Fruit fly (Drosophila melanogaster) whole organism, embryonic: Measurements from ENCODE around the gene Aps.

Experiments used
- CG10979 ChIP-seq: fragments of 200-800 bp; sonication (Bioruptor generic); optimal IDR thresholded peaks from 2 replicates; lab custom pipeline; 2018; ENCODE audit warnings: missing biosample characterization, mild to moderate bottlenecking, missing genetic modification characterization, moderate library complexity
- CG11504 ChIP-seq: fragments of 200-800 bp; sonication (Bioruptor generic); optimal IDR thresholded peaks from 3 replicates; lab custom pipeline; 2019; ENCODE audit warnings: missing biosample characterization, mild to moderate bottlenecking, missing genetic modification characterization, moderate library complexity
- CG13123 ChIP-seq: fragments of 200-800 bp; sonication (Bioruptor generic); optimal IDR thresholded peaks from 2 replicates; lab custom pipeline; 2016; ENCODE audit warnings: missing biosample characterization, missing genetic modification characterization
- CG13775 ChIP-seq: fragments of 200-800 bp; sonication (Bioruptor generic); optimal IDR thresholded peaks from 3 replicates; lab custom pipeline; 2017; ENCODE audit warnings: missing biosample characterization, mild to moderate bottlenecking, missing genetic modification characterization
- CG14710 ChIP-seq: fragments of 200-800 bp; sonication (Bioruptor generic); optimal IDR thresholded peaks from 3 replicates; lab custom pipeline; 2019; ENCODE audit warnings: missing biosample characterization, mild to moderate bottlenecking, missing genetic modification characterization, moderate library complexity
- CG1602 ChIP-seq: fragments of 200-800 bp; sonication (Bioruptor generic); optimal IDR thresholded peaks from 3 replicates; lab custom pipeline; 2016; ENCODE audit warnings: missing biosample characterization, missing genetic modification characterization
- CG1603 ChIP-seq: fragments of 200-800 bp; sonication (Bioruptor generic); optimal IDR thresholded peaks from 2 replicates; lab custom pipeline; 2019; ENCODE audit warnings: missing biosample characterization, mild to moderate bottlenecking, missing genetic modification characterization, moderate library complexity
- CG16815 ChIP-seq: fragments of 200-800 bp; sonication (Bioruptor generic); optimal IDR thresholded peaks from 3 replicates; lab custom pipeline; 2017; ENCODE audit warnings: missing biosample characterization, mild to moderate bottlenecking, missing genetic modification characterization
- CG18262 ChIP-seq: fragments of 200-800 bp; optimal IDR thresholded peaks from 3 replicates; lab custom pipeline; 2019; ENCODE audit warnings: missing biosample characterization, mild to moderate bottlenecking, missing genetic modification characterization, moderate library complexity
- CG2202 ChIP-seq: fragments of 200-800 bp; sonication (Bioruptor generic); optimal IDR thresholded peaks from 2 replicates; lab custom pipeline; 2018; ENCODE audit warnings: missing biosample characterization, mild to moderate bottlenecking, missing genetic modification characterization
- CG2712 ChIP-seq: fragments of 200-800 bp; optimal IDR thresholded peaks from 3 replicates; lab custom pipeline; 2019; ENCODE audit warnings: missing biosample characterization, mild to moderate bottlenecking, missing genetic modification characterization, moderate library complexity
- CG30403 ChIP-seq: fragments of 200-800 bp; sonication (Bioruptor generic); optimal IDR thresholded peaks from 3 replicates; lab custom pipeline; 2016; ENCODE audit warnings: missing biosample characterization, missing genetic modification characterization
- CG31224 ChIP-seq: fragments of 200-800 bp; sonication (Bioruptor generic); IDR thresholded peaks from 2 replicates; pipeline ENCODE4 v1.3.6; 2022; ENCODE audit warnings: missing biosample characterization, missing genetic modification characterization
- CG3726 ChIP-seq: fragments of 200-800 bp; sonication (Bioruptor generic); IDR thresholded peaks from 3 replicates; pipeline ENCODE4, ENCODE4 v1.3.6; 2022; ENCODE audit warnings: missing biosample characterization, missing genetic modification characterization
- CG4360 ChIP-seq: fragments of 200-800 bp; sonication (Bioruptor generic); IDR thresholded peaks from 2 replicates; pipeline ENCODE4 v1.3.6; 2022; ENCODE audit warnings: missing biosample characterization, missing genetic modification characterization
- CG4404 ChIP-seq: fragments of 200-800 bp; sonication (Bioruptor generic); IDR thresholded peaks from 2 replicates; pipeline ENCODE4 v1.3.6; 2022; ENCODE audit warnings: missing biosample characterization, missing genetic modification characterization
- CG4820 ChIP-seq: fragments of 200-800 bp; sonication (Bioruptor generic); optimal IDR thresholded peaks from 3 replicates; lab custom pipeline; 2016; ENCODE audit warnings: missing biosample characterization, missing genetic modification characterization
- CG6791 ChIP-seq: fragments of 200-800 bp; sonication (Bioruptor generic); IDR thresholded peaks from 3 replicates; pipeline ENCODE4 v1.3.6; 2022; ENCODE audit warnings: missing biosample characterization, missing genetic modification characterization; ENCODE audit not compliant: partially characterized antibody
- CG7556 ChIP-seq: fragments of 200-800 bp; sonication (Bioruptor generic); optimal IDR thresholded peaks from 2 replicates; lab custom pipeline; 2017; ENCODE audit warnings: missing biosample characterization, mild to moderate bottlenecking, missing genetic modification characterization
- CG8765 ChIP-seq: fragments of 200-800 bp; sonication (Bioruptor generic); IDR thresholded peaks from 2 replicates; pipeline ENCODE4 v1.3.6; 2022; ENCODE audit warnings: missing biosample characterization, missing genetic modification characterization
- Chrac-16 ChIP-seq: fragments of 200-800 bp; sonication (Bioruptor generic); optimal IDR thresholded peaks from 3 replicates; lab custom pipeline; 2016; ENCODE audit warnings: missing biosample characterization, missing genetic modification characterization
- CoRest ChIP-seq: fragments of 200-800 bp; sonication (Bioruptor generic); optimal IDR thresholded peaks from 3 replicates; lab custom pipeline; 2018; ENCODE audit warnings: missing biosample characterization, mild to moderate bottlenecking, missing genetic modification characterization, moderate library complexity
- D19A ChIP-seq: fragments of 200-800 bp; optimal IDR thresholded peaks from 3 replicates; lab custom pipeline; 2019; ENCODE audit warnings: missing biosample characterization, mild to moderate bottlenecking, missing genetic modification characterization, moderate library complexity
- Hr3 ChIP-seq: fragments of 200-800 bp; sonication (Bioruptor generic); optimal IDR thresholded peaks from 3 replicates; lab custom pipeline; 2016; ENCODE audit warnings: missing biosample characterization, missing genetic modification characterization
- Hr51 ChIP-seq, 2 experiments: fragments of 200-800 bp; sonication (Bioruptor generic); optimal IDR thresholded peaks; 2 replicates in 1 of 2; 3 replicates in 1 of 2; lab custom pipeline; 2016 to 2018; ENCODE audit warnings: missing biosample characterization in 2 of 2, missing genetic modification characterization in 2 of 2, mild to moderate bottlenecking in 1 of 2, moderate library complexity in 1 of 2
- Pdp1 ChIP-seq, 2 experiments: fragments of 200-800 bp; sonication (Bioruptor generic); optimal IDR thresholded peaks; 3 replicates each; lab custom pipeline; 2016; ENCODE audit warnings: missing biosample characterization in 2 of 2, missing genetic modification characterization in 2 of 2, mild to moderate bottlenecking in 1 of 2, moderate library complexity in 1 of 2
- Ssrp ChIP-seq: fragments of 200-800 bp; sonication (Bioruptor generic); optimal IDR thresholded peaks from 2 replicates; lab custom pipeline; 2018; ENCODE audit warnings: missing biosample characterization, mild to moderate bottlenecking, missing genetic modification characterization, moderate library complexity
- Usf ChIP-seq: fragments of 200-800 bp; sonication (Bioruptor generic); optimal IDR thresholded peaks from 2 replicates; lab custom pipeline; 2017; ENCODE audit warnings: missing genotype, missing biosample characterization, missing genetic modification characterization
- Xbp1 ChIP-seq: fragments of 200-800 bp; sonication (Bioruptor generic); optimal IDR thresholded peaks from 3 replicates; lab custom pipeline; 2016; ENCODE audit warnings: missing biosample characterization, mild to moderate bottlenecking, missing genetic modification characterization
- Xrp1 ChIP-seq: fragments of 200-800 bp; sonication (Bioruptor generic); IDR thresholded peaks from 2 replicates; pipeline ENCODE4 v1.3.6; 2022; ENCODE audit warnings: missing biosample characterization, missing genetic modification characterization
- abd-A ChIP-seq: fragments of 200-800 bp; sonication (Bioruptor generic); optimal IDR thresholded peaks from 3 replicates; lab custom pipeline; 2019; ENCODE audit warnings: missing biosample characterization, mild to moderate bottlenecking, missing genetic modification characterization, moderate library complexity
- aop ChIP-seq: fragments of 200-800 bp; sonication (Bioruptor generic); IDR thresholded peaks from 2 replicates; pipeline ENCODE4 v1.3.6; 2022; ENCODE audit warnings: missing biosample characterization, missing genetic modification characterization
- br ChIP-seq: fragments of >200 bp; optimal IDR thresholded peaks from 2 replicates; lab custom pipeline; 2017
- chif ChIP-seq, 2 experiments: fragments of 200-800 bp; sonication (Bioruptor generic); optimal IDR thresholded peaks; 3 replicates each; lab custom pipeline; 2016; ENCODE audit warnings: missing biosample characterization in 2 of 2, missing genetic modification characterization in 2 of 2
- dmrt11E ChIP-seq: fragments of 200-800 bp; sonication (Bioruptor generic); optimal IDR thresholded peaks from 3 replicates; lab custom pipeline; 2018; ENCODE audit warnings: missing biosample characterization, mild to moderate bottlenecking, missing genetic modification characterization, moderate library complexity
- fd102C ChIP-seq: fragments of 200-800 bp; sonication (Bioruptor generic); optimal IDR thresholded peaks from 2 replicates; lab custom pipeline; 2018; ENCODE audit warnings: missing biosample characterization, mild to moderate bottlenecking, missing genetic modification characterization, moderate library complexity
- fd96Cb ChIP-seq: fragments of 200-800 bp; sonication (Bioruptor generic); optimal IDR thresholded peaks from 2 replicates; lab custom pipeline; 2018; ENCODE audit warnings: missing biosample characterization, mild to moderate bottlenecking, missing genetic modification characterization, moderate library complexity
- gem ChIP-seq: fragments of 200-800 bp; sonication (Bioruptor generic); optimal IDR thresholded peaks from 2 replicates; lab custom pipeline; 2019; ENCODE audit warnings: missing biosample characterization, mild to moderate bottlenecking, missing genetic modification characterization, moderate library complexity
- grau ChIP-seq: fragments of 200-800 bp; optimal IDR thresholded peaks from 3 replicates; lab custom pipeline; 2019; ENCODE audit warnings: missing biosample characterization, mild to moderate bottlenecking, missing genetic modification characterization, moderate library complexity
- grn ChIP-seq: fragments of 200-800 bp; sonication (Bioruptor generic); optimal IDR thresholded peaks from 3 replicates; lab custom pipeline; 2017; ENCODE audit warnings: missing biosample characterization, missing genetic modification characterization
- lola ChIP-seq, 3 experiments: fragments of >200 bp in 2 of 3; fragments of 200-800 bp in 1 of 3; sonication (Bioruptor generic) in 1 of 3; optimal IDR thresholded peaks; 2 replicates each; lab custom pipeline; 2017 to 2019; ENCODE audit warnings: missing biosample characterization in 3 of 3, missing genetic modification characterization in 3 of 3, mild to moderate bottlenecking in 1 of 3, moderate library complexity in 1 of 3
- pnt ChIP-seq: fragments of 200-800 bp; sonication (Bioruptor generic); optimal IDR thresholded peaks from 3 replicates; lab custom pipeline; 2016; ENCODE audit warnings: missing biosample characterization, missing genetic modification characterization
- prd ChIP-seq, 3 experiments: fragments of >200 bp in 2 of 3; fragments of 200-800 bp in 1 of 3; sonication (Bioruptor generic) in 1 of 3; optimal IDR thresholded peaks in 2 of 3; IDR thresholded peaks in 1 of 3; 2 replicates in 2 of 3; 3 replicates in 1 of 3; pipeline versions ENCODE4 v1.3.6 to Lab custom; 2017 to 2022; ENCODE audit warnings: missing biosample characterization in 1 of 3, missing genetic modification characterization in 1 of 3
- slou ChIP-seq: fragments of 200-800 bp; sonication (Bioruptor generic); optimal IDR thresholded peaks from 3 replicates; lab custom pipeline; 2016; ENCODE audit warnings: missing biosample characterization, missing genetic modification characterization
- slp2 ChIP-seq: fragments of 200-800 bp; sonication (Bioruptor generic); optimal IDR thresholded peaks from 2 replicates; lab custom pipeline; 2016; ENCODE audit warnings: missing biosample characterization, missing genetic modification characterization
- stwl ChIP-seq: fragments of 200-800 bp; sonication (Bioruptor generic); optimal IDR thresholded peaks from 3 replicates; lab custom pipeline; 2018; ENCODE audit warnings: missing biosample characterization, mild to moderate bottlenecking, missing genetic modification characterization, moderate library complexity
- twi ChIP-seq: fragments of 200-800 bp; optimal IDR thresholded peaks from 2 replicates; lab custom pipeline; 2019; ENCODE audit warnings: missing biosample characterization, mild to moderate bottlenecking, missing genetic modification characterization, moderate library complexity
- unpg ChIP-seq: fragments of 200-800 bp; sonication (Bioruptor generic); optimal IDR thresholded peaks from 3 replicates; lab custom pipeline; 2018; ENCODE audit warnings: missing biosample characterization, mild to moderate bottlenecking, missing genetic modification characterization, moderate library complexity

The Aps gene

dm6 chr3L:10847790-10848492 lies 51.0 kb downstream of the Aps start (continued):
- peak; percentile 9 to 19 for TF ChIP-seq Pdp1 (GFP tag; optimal IDR thresholded peaks at IDR 0.05; lab: Kevin White, UChicago)
- TF ChIP-seq CoRest (tag; lab: Kevin White, UChicago): peak; percentile 45
- no peak for TF ChIP-seq aop (GFP tag; lab: Robert Waterston, UW)
- peak; percentile 24 for TF ChIP-seq CG2202
- TF ChIP-seq Hr51 (GFP tag; optimal IDR thresholded peaks at IDR 0.05; lab: Kevin White, UChicago): no peak
- peak in 1 of 2 experiments; percentile 44 for TF ChIP-seq chif (GFP tag; optimal IDR thresholded peaks at IDR 0.05; lab: Kevin White, UChicago)
- peak; percentile 11 for TF ChIP-seq stwl (tag; lab: Kevin White, UChicago)
- TF ChIP-seq dmrt11E (tag; lab: Kevin White, UChicago): peak; percentile 87
- TF ChIP-seq CG8765: 0 out of 2 replicates have a peak, but pooled peaks have one; percentile 21
- TF ChIP-seq Xrp1 (GFP tag; lab: Robert Waterston, UW): peak; percentile 53
- TF ChIP-seq abd-A (tag; lab: Kevin White, UChicago): no peak
- peak; percentile 37 for TF ChIP-seq CG30403
- no peak for TF ChIP-seq CG31224 (GFP tag; lab: Robert Waterston, UW)
- TF ChIP-seq CG14710 (tag; lab: Kevin White, UChicago): peak; percentile 81
- TF ChIP-seq fd102C (GFP tag; lab: Kevin White, UChicago): peak; percentile 85
- TF ChIP-seq CG7556 (GFP tag; lab: Kevin White, UChicago): peak; percentile 54
- TF ChIP-seq CG10979 (tag; lab: Kevin White, UChicago): peak; percentile 75
- TF ChIP-seq CG4820 (GFP tag; lab: Kevin White, UChicago): peak; percentile 19
- peak; percentile 28 for TF ChIP-seq CG13123 (GFP tag; lab: Kevin White, UChicago)
- peak; percentile 5 for TF ChIP-seq pnt (GFP tag; lab: Kevin White, UChicago)
- peak; percentile 72 for TF ChIP-seq CG13775 (GFP tag; lab: Kevin White, UChicago)
- TF ChIP-seq Hr3 (GFP tag; lab: Kevin White, UChicago): peak; percentile 25
- TF ChIP-seq CG4360 (GFP tag; lab: Robert Waterston, UW): 0 out of 2 replicates have a peak, but pooled peaks have one; percentile 35
- TF ChIP-seq Ssrp: peak; percentile 28
- TF ChIP-seq Usf: peak; percentile 43
- peak; percentile 61 for TF ChIP-seq CG16815 (GFP tag; lab: Kevin White, UChicago)
- peak; percentile 72 for TF ChIP-seq gem (tag; lab: Kevin White, UChicago)
- peak; percentile 72; the same call in 1 of the 2 replicates for TF ChIP-seq CG4404 (GFP tag; lab: Robert Waterston, UW)
- TF ChIP-seq D19A (tag; lab: Kevin White, UChicago): peak; percentile 37
- TF ChIP-seq grau (tag; lab: Kevin White, UChicago): peak; percentile 45
- peak; percentile 33 for TF ChIP-seq Xbp1 (GFP tag; lab: Kevin White, UChicago)
- peak; percentile 29; the same call in 1 of the 3 replicates for TF ChIP-seq CG6791 (GFP tag; lab: Robert Waterston, UW)
- TF ChIP-seq CG18262 (tag; lab: Kevin White, UChicago): peak; percentile 81
- peak; percentile 8 for TF ChIP-seq CG1602 (GFP tag; lab: Kevin White, UChicago)
- TF ChIP-seq CG1603 (tag; lab: Kevin White, UChicago): peak; percentile 32
- TF ChIP-seq slou (GFP tag; lab: Kevin White, UChicago): no peak
- peak in 1 of 3 experiments; percentile 84 for TF ChIP-seq lola (GFP tag; optimal IDR thresholded peaks at IDR 0.05; lab: Kevin White, UChicago)
- peak; percentile 27 for TF ChIP-seq unpg
- TF ChIP-seq slp2 (GFP tag; lab: Kevin White, UChicago): no peak
- TF ChIP-seq Chrac-16 (GFP tag; lab: Kevin White, UChicago): peak; percentile 37
- TF ChIP-seq CG11504 (tag; lab: Kevin White, UChicago): peak; percentile 33
- peak; percentile 78 for TF ChIP-seq CG2712 (tag; lab: Kevin White, UChicago)
- TF ChIP-seq grn (GFP tag; lab: Kevin White, UChicago): peak; percentile 76
- TF ChIP-seq br (lab: Kevin White, UChicago): no peak
- peak; percentile 10 for TF ChIP-seq twi (tag; lab: Kevin White, UChicago)
- TF ChIP-seq prd (optimal IDR thresholded peaks at IDR 0.05; lab: Kevin White, UChicago): no peak
- peak; percentile 62; the same call in 1 of the 3 replicates for TF ChIP-seq prd (GFP tag; IDR thresholded peaks at IDR 0.05; lab: Robert Waterston, UW)
- TF ChIP-seq fd96Cb (tag; lab: Kevin White, UChicago): peak; percentile 42
- 0 out of 3 replicates have a peak, but pooled peaks have one; percentile 7 for TF ChIP-seq CG3726 (GFP tag; lab: Robert Waterston, UW)
